Fruit fly (Drosophila melanogaster) whole organism, prepupa: ENCODE results near the gene CG44422.

Source experiments
- CG1621 ChIP-seq: fragments of 200-800 bp; sonication (Bioruptor generic); optimal IDR thresholded peaks from 3 replicates; lab custom pipeline; 2018; ENCODE audit warnings: missing biosample characterization, mild to moderate bottlenecking, missing genetic modification characterization
- CG6808 ChIP-seq: fragments of 200-800 bp; sonication (Bioruptor generic); optimal IDR thresholded peaks from 3 replicates; lab custom pipeline; 2017; ENCODE audit warnings: missing biosample characterization, missing genetic modification characterization, mild to moderate bottlenecking, moderate library complexity, missing genetic modification reagents
- CG7368 ChIP-seq: fragments of 200-800 bp; sonication (Bioruptor generic); optimal IDR thresholded peaks from 3 replicates; lab custom pipeline; 2016; ENCODE audit warnings: missing biosample characterization, missing genetic modification characterization
- CG9139 ChIP-seq: fragments of 200-800 bp; sonication (Bioruptor generic); optimal IDR thresholded peaks from 3 replicates; lab custom pipeline; 2017; ENCODE audit warnings: missing biosample characterization, mild to moderate bottlenecking, missing genetic modification characterization
- Hr4 ChIP-seq: fragments of 200-800 bp; sonication (Bioruptor generic); optimal IDR thresholded peaks from 3 replicates; lab custom pipeline; 2016; ENCODE audit warnings: missing biosample characterization, missing genetic modification characterization
- Sox15 ChIP-seq: fragments of 200-800 bp; sonication (Bioruptor generic); optimal IDR thresholded peaks from 3 replicates; lab custom pipeline; 2016; ENCODE audit warnings: missing biosample characterization, missing genetic modification characterization
- cyc ChIP-seq: fragments of 200-800 bp; sonication (Bioruptor generic); optimal IDR thresholded peaks from 3 replicates; lab custom pipeline; 2016; ENCODE audit warnings: missing biosample characterization, missing genetic modification characterization
- vri ChIP-seq: fragments of 200-800 bp; sonication (Bioruptor generic); optimal IDR thresholded peaks from 3 replicates; lab custom pipeline; 2016; ENCODE audit warnings: missing biosample characterization, mild to moderate bottlenecking, missing genetic modification characterization

DNA sequence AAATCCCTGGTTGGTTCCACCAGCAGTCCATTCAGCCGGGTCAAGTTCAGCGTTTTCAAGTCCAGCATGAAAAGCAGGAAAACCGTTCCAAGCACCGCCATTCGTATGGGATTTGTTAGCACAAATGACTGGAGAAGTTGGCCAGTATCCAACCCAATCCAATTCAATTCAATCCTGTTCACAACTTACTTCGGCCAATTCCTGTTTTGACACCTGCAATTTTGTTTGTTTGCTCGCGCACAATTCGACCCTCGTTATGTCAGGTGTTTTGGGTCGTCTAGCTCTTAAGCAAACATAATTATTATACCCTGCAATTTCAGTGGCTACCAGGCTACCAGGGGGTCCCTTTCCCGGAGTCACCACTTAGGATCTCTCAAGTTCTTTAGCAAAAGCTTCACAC is 8.5 kb upstream of the CG44422 start, which contains the start of gene Ir10a:
- TF ChIP-seq CG1621 (tag; lab: Kevin White, UChicago), result no peak
- TF ChIP-seq Sox15 (GFP tag; lab: Kevin White, UChicago), result no peak
- no peak for TF ChIP-seq CG7368 (GFP tag; lab: Kevin White, UChicago)
- TF ChIP-seq Hr4, result no peak
- no peak for TF ChIP-seq CG9139 (GFP tag; lab: Kevin White, UChicago)
- TF ChIP-seq cyc (GFP tag; lab: Kevin White, UChicago), result no peak
- TF ChIP-seq CG6808 (GFP tag; lab: Kevin White, UChicago), result no peak
- no peak for TF ChIP-seq vri
